Worm (Caenorhabditis elegans) whole organism, L2 larva: ENCODE measurements around the gene C36E8.6.

Experiments used
- ama-1 ChIP-seq: fragments of 150-350 bp; optimal IDR thresholded peaks from 2 replicates; lab custom pipeline; 2018; ENCODE audit warnings: inconsistent platforms
- gmeb-1 ChIP-seq: fragments of 150-350 bp; optimal IDR thresholded peaks from 2 replicates; lab custom pipeline; 2014; ENCODE audit warnings: missing biosample characterization, missing genetic modification characterization
- sma-3 ChIP-seq: sonication (generic microtip); optimal IDR thresholded peaks from 2 replicates; lab custom pipeline; 2016; ENCODE audit warnings: missing genetic modification reagents, missing genetic modification characterization, missing compliant biosample characterization
- zag-1 ChIP-seq: fragments of 150-350 bp; optimal IDR thresholded peaks from 2 replicates; lab custom pipeline; 2014; ENCODE audit warnings: missing biosample characterization, missing genetic modification characterization

DNA sequence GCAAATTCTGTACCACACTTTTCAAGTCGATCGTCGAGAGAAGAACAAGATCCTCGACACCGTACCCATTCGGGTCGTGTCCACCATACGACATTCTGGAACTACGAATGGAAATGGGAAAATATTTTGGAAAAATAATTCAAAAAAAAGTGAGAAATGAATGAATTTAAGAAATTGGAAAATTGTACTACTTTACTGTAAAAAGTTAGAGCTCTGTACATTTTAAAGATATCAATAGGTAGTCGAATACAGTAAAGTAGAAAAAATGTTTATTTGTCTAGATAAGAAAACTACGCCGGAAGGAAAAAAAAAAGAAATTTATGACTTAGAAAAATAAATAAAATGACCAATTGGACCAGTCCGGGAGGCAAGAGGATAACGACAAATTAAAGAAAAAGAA is 48.9 kb downstream of the C36E8.6 start, which contains the start of gene hum-5:
- no peak for TF ChIP-seq ama-1
- no peak for TF ChIP-seq zag-1 (tag; lab: Kevin White, UChicago)
- no peak for TF ChIP-seq gmeb-1 (tag; lab: Kevin White, UChicago)
- TF ChIP-seq sma-3 (GFP tag; lab: Kevin White, UChicago), result no peak
